Fruit fly (Drosophila melanogaster) whole organism, embryonic: ENCODE data around the gene CG7739.

ENCODE experiments used
- Abd-B ChIP-seq: fragments of 200-800 bp; sonication (Bioruptor generic); optimal IDR thresholded peaks from 2 replicates; lab custom pipeline; 2018; ENCODE audit warnings: missing biosample characterization, mild to moderate bottlenecking, missing genetic modification characterization, moderate library complexity
- B-H2 ChIP-seq: fragments of 200-800 bp; sonication (Bioruptor generic); optimal IDR thresholded peaks from 2 replicates; lab custom pipeline; 2018; ENCODE audit warnings: missing biosample characterization, mild to moderate bottlenecking, missing genetic modification characterization
- C15 ChIP-seq: fragments of 200-800 bp; sonication (Bioruptor generic); IDR thresholded peaks from 3 replicates; pipeline ENCODE4 v1.3.6; 2022; ENCODE audit warnings: missing biosample characterization, missing genetic modification characterization
- CG10654 ChIP-seq: fragments of 200-800 bp; sonication (Bioruptor generic); optimal IDR thresholded peaks from 2 replicates; lab custom pipeline; 2016; ENCODE audit warnings: missing biosample characterization, missing genetic modification characterization
- CG10979 ChIP-seq: fragments of 200-800 bp; sonication (Bioruptor generic); optimal IDR thresholded peaks from 2 replicates; lab custom pipeline; 2018; ENCODE audit warnings: missing biosample characterization, mild to moderate bottlenecking, missing genetic modification characterization, moderate library complexity
- CG11085 ChIP-seq: fragments of 200-800 bp; sonication (Bioruptor generic); IDR thresholded peaks from 2 replicates; pipeline ENCODE4 v1.3.6; 2022; ENCODE audit warnings: missing biosample characterization, missing genetic modification characterization
- CG13287 ChIP-seq: fragments of 200-800 bp; sonication (Bioruptor generic); IDR thresholded peaks from 2 replicates; pipeline ENCODE4 v1.3.6; 2022; ENCODE audit warnings: missing biosample characterization, missing genetic modification characterization; ENCODE audit not compliant: partially characterized antibody
- CG14710 ChIP-seq: fragments of 200-800 bp; sonication (Bioruptor generic); optimal IDR thresholded peaks from 3 replicates; lab custom pipeline; 2019; ENCODE audit warnings: missing biosample characterization, mild to moderate bottlenecking, missing genetic modification characterization, moderate library complexity
- CG17328 ChIP-seq: fragments of 200-800 bp; sonication (Bioruptor generic); IDR thresholded peaks from 2 replicates; pipeline ENCODE4 v1.3.6; 2022; ENCODE audit warnings: missing biosample characterization, missing genetic modification characterization
- CG17359 ChIP-seq: fragments of 200-800 bp; sonication (Bioruptor generic); optimal IDR thresholded peaks from 3 replicates; lab custom pipeline; 2018; ENCODE audit warnings: missing biosample characterization, mild to moderate bottlenecking, missing genetic modification characterization, moderate library complexity
- CG17385 ChIP-seq: fragments of 200-800 bp; sonication (Bioruptor generic); optimal IDR thresholded peaks from 3 replicates; lab custom pipeline; 2018; ENCODE audit warnings: missing biosample characterization, mild to moderate bottlenecking, missing genetic modification characterization
- CG1792 ChIP-seq: fragments of 200-800 bp; sonication (Bioruptor generic); optimal IDR thresholded peaks from 2 replicates; lab custom pipeline; 2016; ENCODE audit warnings: missing biosample characterization, missing genetic modification characterization
- CG18599 ChIP-seq: fragments of 200-800 bp; sonication (Bioruptor generic); optimal IDR thresholded peaks from 3 replicates; lab custom pipeline; 2017; ENCODE audit warnings: missing biosample characterization, missing genetic modification characterization, mild to moderate bottlenecking, moderate library complexity, missing genetic modification reagents
- CG2202 ChIP-seq: fragments of 200-800 bp; sonication (Bioruptor generic); optimal IDR thresholded peaks from 2 replicates; lab custom pipeline; 2018; ENCODE audit warnings: missing biosample characterization, mild to moderate bottlenecking, missing genetic modification characterization
- CG2875 ChIP-seq: fragments of 200-800 bp; sonication (Bioruptor generic); optimal IDR thresholded peaks from 2 replicates; lab custom pipeline; 2017; ENCODE audit warnings: missing biosample characterization, mild to moderate bottlenecking, missing genetic modification characterization, missing genetic modification reagents
- CG2889 ChIP-seq: fragments of 200-800 bp; sonication (Bioruptor generic); IDR thresholded peaks from 3 replicates; pipeline ENCODE4 v1.3.6; 2022; ENCODE audit warnings: missing biosample characterization, missing genetic modification characterization
- CG31441 ChIP-seq: fragments of 200-800 bp; sonication (Bioruptor generic); IDR thresholded peaks from 2 replicates; pipeline ENCODE4 v1.3.6; 2022; ENCODE audit warnings: missing biosample characterization, missing genetic modification characterization
- CG6175 ChIP-seq: fragments of 200-800 bp; sonication (Bioruptor generic); IDR thresholded peaks from 3 replicates; pipeline ENCODE4 v1.3.6; 2022; ENCODE audit warnings: missing biosample characterization, missing genetic modification characterization
- CG6689 ChIP-seq: fragments of 200-800 bp; sonication (Bioruptor generic); IDR thresholded peaks from 2 replicates; pipeline ENCODE4 v1.3.6; 2022; ENCODE audit warnings: missing biosample characterization, missing genetic modification characterization
- CG7786 ChIP-seq: fragments of 200-800 bp; sonication (Bioruptor generic); optimal IDR thresholded peaks from 2 replicates; lab custom pipeline; 2016; ENCODE audit warnings: missing biosample characterization, missing genetic modification characterization
- CG8924 ChIP-seq: fragments of 200-800 bp; optimal IDR thresholded peaks from 3 replicates; lab custom pipeline; 2019; ENCODE audit warnings: missing biosample characterization, mild to moderate bottlenecking, missing genetic modification characterization, moderate library complexity
- CG9727 ChIP-seq: fragments of 200-800 bp; sonication (Bioruptor generic); optimal IDR thresholded peaks from 3 replicates; lab custom pipeline; 2017; ENCODE audit warnings: missing biosample characterization, mild to moderate bottlenecking, missing genetic modification characterization
- Deaf1 ChIP-seq: fragments of 200-800 bp; optimal IDR thresholded peaks from 3 replicates; lab custom pipeline; 2019; ENCODE audit warnings: missing biosample characterization, mild to moderate bottlenecking, missing genetic modification characterization, moderate library complexity
- Fer3 ChIP-seq: fragments of 200-800 bp; sonication (Bioruptor generic); optimal IDR thresholded peaks from 2 replicates; lab custom pipeline; 2018; ENCODE audit warnings: missing biosample characterization, mild to moderate bottlenecking, missing genetic modification characterization, moderate library complexity
- Gsc ChIP-seq: fragments of 200-800 bp; sonication (Bioruptor generic); IDR thresholded peaks from 2 replicates; pipeline ENCODE4 v1.3.6; 2022; ENCODE audit warnings: missing biosample characterization, missing genetic modification characterization
- Myb ChIP-seq: fragments of 200-800 bp; sonication (Bioruptor generic); optimal IDR thresholded peaks from 2 replicates; lab custom pipeline; 2016; ENCODE audit warnings: missing biosample characterization, missing genetic modification characterization
- NfI ChIP-seq: fragments of 200-800 bp; sonication (Bioruptor generic); optimal IDR thresholded peaks from 3 replicates; lab custom pipeline; 2018; ENCODE audit warnings: missing biosample characterization, mild to moderate bottlenecking, missing genetic modification characterization, moderate library complexity
- Oli ChIP-seq: fragments of 200-800 bp; sonication (Bioruptor generic); optimal IDR thresholded peaks from 2 replicates; lab custom pipeline; 2018; ENCODE audit warnings: missing biosample characterization, mild to moderate bottlenecking, missing genetic modification characterization, moderate library complexity
- Six4 ChIP-seq: fragments of 200-800 bp; sonication (Bioruptor generic); optimal IDR thresholded peaks from 2 replicates; lab custom pipeline; 2016; ENCODE audit warnings: missing biosample characterization, missing genetic modification characterization
- Ssrp ChIP-seq: fragments of 200-800 bp; sonication (Bioruptor generic); optimal IDR thresholded peaks from 2 replicates; lab custom pipeline; 2018; ENCODE audit warnings: missing biosample characterization, mild to moderate bottlenecking, missing genetic modification characterization, moderate library complexity
- Stat92E ChIP-seq, 3 experiments: fragments of >200 bp in 2 of 3; fragments of 200-800 bp in 1 of 3; sonication (Bioruptor generic) in 1 of 3; optimal IDR thresholded peaks; 2 replicates each; lab custom pipeline; 2017 to 2019; ENCODE audit warnings: missing biosample characterization in 3 of 3, missing genetic modification characterization in 3 of 3, mild to moderate bottlenecking in 1 of 3, moderate library complexity in 1 of 3
- bowl ChIP-seq: fragments of 200-800 bp; sonication (Bioruptor generic); IDR thresholded peaks from 2 replicates; pipeline ENCODE4 v1.3.6; 2022; ENCODE audit warnings: missing biosample characterization, missing genetic modification characterization
- btn ChIP-seq: fragments of 200-800 bp; sonication (Bioruptor generic); optimal IDR thresholded peaks from 2 replicates; lab custom pipeline; 2016; ENCODE audit warnings: missing biosample characterization, missing genetic modification characterization
- caup ChIP-seq: fragments of 200-800 bp; sonication (Bioruptor generic); optimal IDR thresholded peaks from 3 replicates; lab custom pipeline; 2017; ENCODE audit warnings: missing biosample characterization, mild to moderate bottlenecking, missing genetic modification characterization, moderate library complexity; ENCODE audit not compliant: severe bottlenecking
- crol ChIP-seq: fragments of 200-800 bp; sonication (Bioruptor generic); IDR thresholded peaks from 2 replicates; pipeline ENCODE4 v1.3.6; 2022; ENCODE audit warnings: missing biosample characterization, missing genetic modification characterization
- crp ChIP-seq, 2 experiments: fragments of 200-800 bp; sonication (Bioruptor generic); optimal IDR thresholded peaks; 2 replicates in 1 of 2; 3 replicates in 1 of 2; lab custom pipeline; 2017; ENCODE audit warnings: missing biosample characterization in 2 of 2, missing genetic modification characterization in 2 of 2, mild to moderate bottlenecking in 1 of 2, moderate library complexity in 1 of 2
- dimm ChIP-seq: fragments of 200-800 bp; sonication (Bioruptor generic); IDR thresholded peaks from 2 replicates; pipeline ENCODE4 v1.3.6; 2022; ENCODE audit warnings: missing biosample characterization, missing genetic modification characterization
- dysf ChIP-seq: fragments of 200-800 bp; sonication (Bioruptor generic); IDR thresholded peaks from 3 replicates; pipeline ENCODE4 v1.3.6; 2022; ENCODE audit warnings: missing biosample characterization, missing genetic modification characterization
- emc ChIP-seq: fragments of 200-800 bp; sonication (Bioruptor generic); optimal IDR thresholded peaks from 2 replicates; lab custom pipeline; 2016; ENCODE audit warnings: missing biosample characterization, missing genetic modification characterization
- mam ChIP-seq: fragments of 200-800 bp; sonication (Bioruptor generic); optimal IDR thresholded peaks from 3 replicates; lab custom pipeline; 2016; ENCODE audit warnings: missing biosample characterization, missing genetic modification characterization
- oc ChIP-seq: fragments of 200-800 bp; sonication (Bioruptor generic); optimal IDR thresholded peaks from 2 replicates; lab custom pipeline; 2018; ENCODE audit warnings: missing biosample characterization, mild to moderate bottlenecking, missing genetic modification characterization, moderate library complexity
- otp ChIP-seq: fragments of 200-800 bp; sonication (Bioruptor generic); IDR thresholded peaks from 3 replicates; pipeline ENCODE4, ENCODE4 v1.3.6; 2022; ENCODE audit warnings: missing biosample characterization, missing genetic modification characterization
- pan ChIP-seq, 4 experiments: fragments of >200 bp in 3 of 4; fragments of 200-800 bp in 1 of 4; sonication (Bioruptor generic) in 1 of 4; optimal IDR thresholded peaks in 3 of 4; IDR thresholded peaks in 1 of 4; 2 replicates each; pipeline versions ENCODE4 v1.3.6 to Lab custom; 2017 to 2022; ENCODE audit warnings: missing biosample characterization in 2 of 4, missing genetic modification characterization in 2 of 4, mixed read lengths in 1 of 4
- phol ChIP-seq: fragments of 200-800 bp; sonication (Bioruptor generic); optimal IDR thresholded peaks from 3 replicates; lab custom pipeline; 2018; ENCODE audit warnings: missing biosample characterization, mild to moderate bottlenecking, missing genetic modification characterization, moderate library complexity
- sd ChIP-seq: fragments of 200-800 bp; sonication (Bioruptor generic); optimal IDR thresholded peaks from 3 replicates; lab custom pipeline; 2018; ENCODE audit warnings: missing biosample characterization, mild to moderate bottlenecking, missing genetic modification characterization, moderate library complexity
- slbo ChIP-seq: fragments of 200-800 bp; sonication (Bioruptor generic); IDR thresholded peaks from 2 replicates; pipeline ENCODE4 v1.3.6; 2022; ENCODE audit warnings: missing biosample characterization, missing genetic modification characterization
- sna ChIP-seq: fragments of 200-800 bp; sonication (Bioruptor generic); IDR thresholded peaks from 2 replicates; pipeline ENCODE4 v1.3.6; 2022; ENCODE audit warnings: missing biosample characterization, missing genetic modification characterization; ENCODE audit not compliant: partially characterized antibody
- sr ChIP-seq: fragments of 200-800 bp; sonication (Bioruptor generic); IDR thresholded peaks from 3 replicates; pipeline ENCODE4 v1.3.6; 2022; ENCODE audit warnings: missing biosample characterization, missing genetic modification characterization

CG7739 gene

dm6 chr3L:15532368-15533030, 30.4 kb downstream of the CG7739 start (continued):
- TF ChIP-seq Stat92E (GFP tag; optimal IDR thresholded peaks at IDR 0.05; lab: Kevin White, UChicago) (no peak), caup (GFP tag; lab: Kevin White, UChicago) (no peak), CG18599 (peak; percentile 53), Myb (peak; percentile 14), otp (GFP tag; lab: Robert Waterston, UW) (0 out of 3 replicates have a peak, but pooled peaks have one; percentile 43), oc (tag; lab: Kevin White, UChicago) (peak; percentile 16), CG7786 (peak; percentile 15), emc (GFP tag; lab: Kevin White, UChicago) (no peak), dysf (GFP tag; lab: Robert Waterston, UW) (peak; percentile 68), bowl (GFP tag; lab: Robert Waterston, UW) (no peak), NfI (GFP tag; lab: Kevin White, UChicago) (no peak), CG1792 (GFP tag; lab: Kevin White, UChicago) (peak; percentile 5), Oli (tag; lab: Kevin White, UChicago) (peak; percentile 25), B-H2 (GFP tag; lab: Kevin White, UChicago) (no peak), Deaf1 (peak; percentile 69), CG14710 (tag; lab: Kevin White, UChicago) (peak; percentile 74), sr (GFP tag; lab: Robert Waterston, UW) (no peak), CG9727 (GFP tag; lab: Kevin White, UChicago) (peak; percentile 68), CG17385 (no peak), C15 (GFP tag; lab: Robert Waterston, UW) (0 out of 3 replicates have a peak, but pooled peaks have one; percentile 39), CG2875 (no peak), sna (GFP tag; lab: Robert Waterston, UW) (no peak), slbo (GFP tag; lab: Robert Waterston, UW) (peak; percentile 63), CG6175 (0 out of 3 replicates have a peak, but pooled peaks have one; percentile 56), sd (tag; lab: Kevin White, UChicago) (peak; percentile 18), CG2202 (tag; lab: Kevin White, UChicago) (no peak), crol (GFP tag; lab: Robert Waterston, UW) (peak; percentile 76), pan (optimal IDR thresholded peaks at IDR 0.05; lab: Kevin White, UChicago) (no peak), pan (GFP tag; optimal IDR thresholded peaks at IDR 0.05 in 1 of 2, IDR thresholded peaks at IDR 0.05 in 1 of 2) (peak in 1 of 2 experiments; percentile 72), CG17359 (tag; lab: Kevin White, UChicago) (no peak), Ssrp (tag; lab: Kevin White, UChicago) (no peak), CG10654 (GFP tag; lab: Kevin White, UChicago) (peak; percentile 15), dimm (GFP tag; lab: Robert Waterston, UW) (0 out of 2 replicates have a peak, but pooled peaks have one; percentile 23), phol (tag; lab: Kevin White, UChicago) (peak; percentile 74), CG17328 (peak; percentile 34; the same call in 1 of the 2 replicates), CG8924 (peak; percentile 17), CG13287 (GFP tag; lab: Robert Waterston, UW) (peak; percentile 25; the same call in 1 of the 2 replicates), Gsc (GFP tag; lab: Robert Waterston, UW) (no peak), Fer3 (peak; percentile 16), btn (GFP tag; lab: Kevin White, UChicago) (no peak), CG2889 (GFP tag; lab: Robert Waterston, UW) (no peak), Six4 (GFP tag; lab: Kevin White, UChicago) (peak; percentile 44), CG11085 (GFP tag; lab: Robert Waterston, UW) (no peak), crp (GFP tag; optimal IDR thresholded peaks at IDR 0.05; lab: Kevin White, UChicago) (no peak), CG31441 (GFP tag; lab: Robert Waterston, UW) (peak; percentile 68), Abd-B (GFP tag; lab: Kevin White, UChicago) (peak; percentile 15), CG6689 (GFP tag; lab: Robert Waterston, UW) (peak; percentile 34; the same call in 1 of the 2 replicates), CG10979 (peak; percentile 57), mam (GFP tag; lab: Kevin White, UChicago) (peak; percentile 36)
